Worm (Caenorhabditis elegans): ENCODE measurements around the gene rsp-1.

DNA sequence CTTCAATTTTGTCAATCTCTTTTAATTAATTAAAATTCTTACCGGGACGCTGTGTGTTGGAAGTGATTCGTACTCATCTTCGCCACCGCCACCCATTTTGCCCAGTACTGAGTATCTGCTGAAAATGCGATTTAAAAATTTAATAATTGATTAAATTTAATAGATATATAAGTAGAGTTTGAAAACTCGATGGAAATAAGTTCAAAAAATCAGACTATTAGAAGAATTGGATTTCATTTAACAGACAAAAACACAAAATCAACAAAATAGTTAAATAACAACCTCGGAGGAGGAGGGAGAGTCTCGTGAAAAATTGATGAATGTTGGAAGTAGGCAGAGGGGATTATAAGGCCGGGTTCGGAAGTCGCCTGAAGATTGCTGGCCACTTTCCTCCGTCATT, 18.8 kb downstream of the rsp-1 start, which contains the start of gene mfn-1:
- no peak for TF ChIP-seq dao-5 (tag; optimal IDR thresholded peaks at IDR 0.05)
- TF ChIP-seq him-1 (tag; optimal IDR thresholded peaks at IDR 0.05) = no peak

Measured in whole organism, L4/young adult.